Fruit fly (Drosophila melanogaster) whole organism, prepupa: ENCODE data around the gene MRG15.

Experiments
- Blimp-1 ChIP-seq: fragments of 200-800 bp; sonication (Bioruptor generic); optimal IDR thresholded peaks from 3 replicates; lab custom pipeline; 2017; ENCODE audit warnings: missing biosample characterization, missing genetic modification characterization, mild to moderate bottlenecking, moderate library complexity, missing genetic modification reagents
- CG10631 ChIP-seq: fragments of 200-800 bp; sonication (Bioruptor generic); optimal IDR thresholded peaks from 2 replicates; lab custom pipeline; 2016; ENCODE audit warnings: missing biosample characterization, missing genetic modification characterization
- CG11294 ChIP-seq: fragments of 200-800 bp; sonication (Bioruptor generic); IDR thresholded peaks from 2 replicates; pipeline ENCODE4 v1.3.6; 2022; ENCODE audit warnings: missing biosample characterization, missing genetic modification characterization
- CG11902 ChIP-seq: fragments of 200-800 bp; sonication (Bioruptor generic); optimal IDR thresholded peaks from 3 replicates; lab custom pipeline; 2016; ENCODE audit warnings: missing biosample characterization, missing genetic modification characterization
- CG15336 ChIP-seq: fragments of 200-800 bp; sonication (Bioruptor generic); IDR thresholded peaks from 2 replicates; pipeline ENCODE4 v1.3.6; 2022; ENCODE audit warnings: missing biosample characterization, missing genetic modification characterization
- CG1621 ChIP-seq: fragments of 200-800 bp; sonication (Bioruptor generic); optimal IDR thresholded peaks from 3 replicates; lab custom pipeline; 2018; ENCODE audit warnings: missing biosample characterization, mild to moderate bottlenecking, missing genetic modification characterization
- CG3032 ChIP-seq: fragments of 200-800 bp; optimal IDR thresholded peaks from 2 replicates; lab custom pipeline; 2019; ENCODE audit warnings: missing biosample characterization, mild to moderate bottlenecking, missing genetic modification characterization, moderate library complexity
- CG31627 ChIP-seq: fragments of 200-800 bp; sonication (Bioruptor generic); optimal IDR thresholded peaks from 3 replicates; lab custom pipeline; 2016; ENCODE audit warnings: missing biosample characterization, missing genetic modification characterization
- CG32006 ChIP-seq: fragments of 200-800 bp; sonication (Bioruptor generic); optimal IDR thresholded peaks from 3 replicates; lab custom pipeline; 2017; ENCODE audit warnings: missing biosample characterization, mild to moderate bottlenecking, missing genetic modification characterization
- CG34406 ChIP-seq: fragments of 200-800 bp; sonication (Bioruptor generic); optimal IDR thresholded peaks from 3 replicates; lab custom pipeline; 2016; ENCODE audit warnings: missing biosample characterization, missing genetic modification characterization
- CG4318 ChIP-seq: fragments of 200-800 bp; sonication (Bioruptor generic); optimal IDR thresholded peaks from 3 replicates; lab custom pipeline; 2017; ENCODE audit warnings: missing biosample characterization, mild to moderate bottlenecking, missing genetic modification characterization
- CG6163 ChIP-seq: fragments of 200-800 bp; sonication (Bioruptor generic); IDR thresholded peaks from 3 replicates; pipeline ENCODE4 v1.3.6; 2022; ENCODE audit warnings: missing biosample characterization, missing genetic modification characterization
- CG6854 ChIP-seq: fragments of 200-800 bp; sonication (Bioruptor generic); optimal IDR thresholded peaks from 2 replicates; lab custom pipeline; 2017; ENCODE audit warnings: missing biosample characterization, mild to moderate bottlenecking, missing genetic modification characterization
- CG8119 ChIP-seq: fragments of 200-800 bp; sonication (Bioruptor generic); IDR thresholded peaks from 3 replicates; pipeline ENCODE4 v1.3.6; 2022; ENCODE audit warnings: missing biosample characterization, missing genetic modification characterization
- CG8632 ChIP-seq: fragments of 200-800 bp; sonication (Bioruptor generic); optimal IDR thresholded peaks from 3 replicates; lab custom pipeline; 2016; ENCODE audit warnings: missing biosample characterization, missing genetic modification characterization
- CG9139 ChIP-seq: fragments of 200-800 bp; sonication (Bioruptor generic); optimal IDR thresholded peaks from 3 replicates; lab custom pipeline; 2017; ENCODE audit warnings: missing biosample characterization, mild to moderate bottlenecking, missing genetic modification characterization
- Eip78C ChIP-seq: fragments of 200-800 bp; sonication (Bioruptor generic); peaks from one replicate; lab custom pipeline; 2016; ENCODE audit warnings: missing biosample characterization, missing genetic modification characterization
- Eip93F ChIP-seq: fragments of 200-800 bp; sonication (Bioruptor generic); optimal IDR thresholded peaks from 2 replicates; lab custom pipeline; 2016; ENCODE audit warnings: missing biosample characterization, mild to moderate bottlenecking, missing genetic modification characterization
- Ets21C ChIP-seq: fragments of 200-800 bp; sonication (Bioruptor generic); optimal IDR thresholded peaks from 3 replicates; lab custom pipeline; 2016; ENCODE audit warnings: missing biosample characterization, missing genetic modification characterization
- Ets96B ChIP-seq: fragments of 200-800 bp; optimal IDR thresholded peaks from 2 replicates; lab custom pipeline; 2019; ENCODE audit warnings: missing biosample characterization, mild to moderate bottlenecking, missing genetic modification characterization, moderate library complexity
- Gug ChIP-seq: fragments of 200-800 bp; sonication (Bioruptor generic); IDR thresholded peaks from 2 replicates; pipeline ENCODE4 v1.3.6; 2022; ENCODE audit warnings: missing biosample characterization, missing genetic modification characterization
- Hr39 ChIP-seq: fragments of 200-800 bp; sonication (Bioruptor generic); optimal IDR thresholded peaks from 2 replicates; lab custom pipeline; 2016; ENCODE audit warnings: missing biosample characterization, missing genetic modification characterization
- Hr4 ChIP-seq: fragments of 200-800 bp; sonication (Bioruptor generic); optimal IDR thresholded peaks from 3 replicates; lab custom pipeline; 2016; ENCODE audit warnings: missing biosample characterization, missing genetic modification characterization
- OdsH ChIP-seq: fragments of 200-800 bp; sonication (Bioruptor generic); optimal IDR thresholded peaks from 3 replicates; lab custom pipeline; 2016; ENCODE audit warnings: missing biosample characterization, missing genetic modification characterization
- Sox14 ChIP-seq: fragments of 200-800 bp; sonication (Bioruptor generic); optimal IDR thresholded peaks from 3 replicates; lab custom pipeline; 2016; ENCODE audit warnings: missing biosample characterization, missing genetic modification characterization
- dac ChIP-seq: fragments of 200-800 bp; sonication (Bioruptor generic); optimal IDR thresholded peaks from 2 replicates; lab custom pipeline; 2017; ENCODE audit warnings: missing biosample characterization, mild to moderate bottlenecking, missing genetic modification characterization
- dsx ChIP-seq: fragments of 200-800 bp; optimal IDR thresholded peaks from 3 replicates; lab custom pipeline; 2019; ENCODE audit warnings: missing biosample characterization, mild to moderate bottlenecking, missing genetic modification characterization, moderate library complexity; ENCODE audit not compliant: poor library complexity, severe bottlenecking
- esn ChIP-seq: fragments of 200-800 bp; sonication (Bioruptor generic); optimal IDR thresholded peaks from 2 replicates; lab custom pipeline; 2016; ENCODE audit warnings: missing biosample characterization, mild to moderate bottlenecking, missing genetic modification characterization, moderate library complexity
- fd59A ChIP-seq: fragments of 200-800 bp; sonication (Bioruptor generic); optimal IDR thresholded peaks from 2 replicates; lab custom pipeline; 2017; ENCODE audit warnings: missing biosample characterization, mild to moderate bottlenecking, missing genetic modification characterization, missing genetic modification reagents
- fd85E ChIP-seq: fragments of 200-800 bp; sonication (Bioruptor generic); optimal IDR thresholded peaks from 3 replicates; lab custom pipeline; 2016; ENCODE audit warnings: missing biosample characterization, missing genetic modification characterization
- lz ChIP-seq: fragments of 200-800 bp; sonication (Bioruptor generic); optimal IDR thresholded peaks from 3 replicates; lab custom pipeline; 2016; ENCODE audit warnings: missing biosample characterization, missing genetic modification characterization
- net ChIP-seq: fragments of 200-800 bp; sonication (Bioruptor generic); optimal IDR thresholded peaks from 3 replicates; lab custom pipeline; 2016; ENCODE audit warnings: missing biosample characterization, missing genetic modification characterization
- spab ChIP-seq: fragments of 200-800 bp; sonication (Bioruptor generic); optimal IDR thresholded peaks from 2 replicates; lab custom pipeline; 2017; ENCODE audit warnings: missing biosample characterization, mild to moderate bottlenecking, missing genetic modification characterization, missing genetic modification reagents
- ss ChIP-seq, 2 experiments: fragments of 200-800 bp; sonication (Bioruptor generic); optimal IDR thresholded peaks; 2 replicates in 1 of 2; 3 replicates in 1 of 2; lab custom pipeline; 2017 to 2018; ENCODE audit warnings: mild to moderate bottlenecking in 2 of 2, missing biosample characterization in 2 of 2, missing genetic modification characterization in 2 of 2, moderate library complexity in 1 of 2
- svp ChIP-seq: fragments of 200-800 bp; sonication (Bioruptor generic); peaks from one replicate; lab custom pipeline; 2016; ENCODE audit warnings: missing biosample characterization, missing genetic modification characterization
- vri ChIP-seq: fragments of 200-800 bp; sonication (Bioruptor generic); optimal IDR thresholded peaks from 3 replicates; lab custom pipeline; 2016; ENCODE audit warnings: missing biosample characterization, mild to moderate bottlenecking, missing genetic modification characterization

Gene MRG15

DNA sequence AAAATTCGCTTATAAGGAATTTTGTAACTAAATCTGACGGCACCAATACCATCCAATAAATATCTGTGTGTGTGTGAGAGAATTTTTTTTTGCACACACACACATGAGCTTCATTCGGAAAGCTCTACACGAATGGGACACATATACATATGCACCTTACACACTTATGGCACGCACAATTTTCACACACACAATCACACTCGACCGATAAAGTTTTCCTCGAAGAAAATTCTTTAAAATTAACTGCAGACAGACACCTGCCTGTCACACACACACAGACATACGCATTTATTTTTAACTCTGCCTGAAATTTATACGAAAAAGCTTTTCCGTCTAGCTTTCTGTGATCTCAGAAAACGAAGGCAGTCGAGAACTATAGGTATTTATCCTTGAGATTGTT is 32.8 kb upstream of the MRG15 start:
- TF ChIP-seq spab (GFP tag; lab: Kevin White, UChicago) = no peak
- no peak for TF ChIP-seq CG4318 (GFP tag; lab: Kevin White, UChicago)
- TF ChIP-seq net (GFP tag; lab: Kevin White, UChicago) = no peak
- TF ChIP-seq CG10631 (GFP tag; lab: Kevin White, UChicago) = no peak
- no peak for TF ChIP-seq ss (GFP tag; optimal IDR thresholded peaks at IDR 0.05; lab: Kevin White, UChicago)
- TF ChIP-seq CG15336 (GFP tag; lab: Robert Waterston, UW) = no peak
- no peak for TF ChIP-seq dac
- no peak for TF ChIP-seq fd59A (GFP tag; lab: Kevin White, UChicago)
- no peak for TF ChIP-seq CG6163
- TF ChIP-seq Ets21C (GFP tag; lab: Kevin White, UChicago) = no peak
- TF ChIP-seq CG9139 (GFP tag; lab: Kevin White, UChicago) = no peak
- no peak for TF ChIP-seq CG34406
- TF ChIP-seq CG3032 (tag; lab: Kevin White, UChicago) = no peak
- TF ChIP-seq Gug (GFP tag; lab: Robert Waterston, UW) = no peak
- no peak for TF ChIP-seq Eip93F (GFP tag; lab: Kevin White, UChicago)
- TF ChIP-seq lz (GFP tag; lab: Kevin White, UChicago) = no peak
- no peak for TF ChIP-seq esn (GFP tag; lab: Kevin White, UChicago)

DNA sequence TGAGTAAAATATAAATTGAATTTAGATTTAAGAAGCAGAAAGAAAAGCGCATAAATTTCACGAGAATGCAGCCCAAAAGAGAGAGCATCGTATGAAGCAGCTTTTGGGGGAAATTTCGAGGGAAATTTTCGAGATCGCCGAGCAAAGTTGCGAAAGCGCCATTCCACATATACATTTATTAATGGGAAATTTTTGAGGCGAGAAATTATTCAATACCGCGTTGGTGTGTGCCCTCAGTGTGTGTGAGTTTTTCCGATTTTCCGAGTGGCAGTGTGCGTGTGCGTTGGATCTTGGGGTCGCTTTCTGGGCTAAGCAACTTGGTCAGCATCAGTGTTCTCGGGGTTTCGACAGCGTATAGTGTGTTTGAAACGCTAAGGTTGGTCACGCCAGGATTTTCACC is 32.0 kb upstream of the MRG15 start, which contains the start of gene Tm2:
Gene Tm2 (plus strand): TSS at position 270 of the 400 bp plus-strand sequence.
- no peak for TF ChIP-seq CG9139 (GFP tag; lab: Kevin White, UChicago)
- no peak for TF ChIP-seq spab (GFP tag; lab: Kevin White, UChicago)
- TF ChIP-seq lz (GFP tag; lab: Kevin White, UChicago) = no peak
- no peak for TF ChIP-seq CG11902 (GFP tag; lab: Kevin White, UChicago)
- TF ChIP-seq CG34406 = no peak
- no peak for TF ChIP-seq CG11294
- no peak for TF ChIP-seq Sox14 (GFP tag; lab: Kevin White, UChicago)
- TF ChIP-seq esn (GFP tag; lab: Kevin White, UChicago) = no peak
- TF ChIP-seq Hr39 (GFP tag; lab: Kevin White, UChicago) = no peak
- no peak for TF ChIP-seq Eip93F (GFP tag; lab: Kevin White, UChicago)
- no peak for TF ChIP-seq CG8119 (GFP tag; lab: Robert Waterston, UW)
- TF ChIP-seq CG32006 (GFP tag; lab: Kevin White, UChicago) = no peak
- TF ChIP-seq Blimp-1 (GFP tag; lab: Kevin White, UChicago) = no peak
- TF ChIP-seq svp (GFP tag; lab: Kevin White, UChicago) = no peak
- TF ChIP-seq net (GFP tag; lab: Kevin White, UChicago) = no peak
- no peak for TF ChIP-seq fd85E (GFP tag; lab: Kevin White, UChicago)
- no peak for TF ChIP-seq Hr4 (GFP tag; lab: Kevin White, UChicago)

DNA sequence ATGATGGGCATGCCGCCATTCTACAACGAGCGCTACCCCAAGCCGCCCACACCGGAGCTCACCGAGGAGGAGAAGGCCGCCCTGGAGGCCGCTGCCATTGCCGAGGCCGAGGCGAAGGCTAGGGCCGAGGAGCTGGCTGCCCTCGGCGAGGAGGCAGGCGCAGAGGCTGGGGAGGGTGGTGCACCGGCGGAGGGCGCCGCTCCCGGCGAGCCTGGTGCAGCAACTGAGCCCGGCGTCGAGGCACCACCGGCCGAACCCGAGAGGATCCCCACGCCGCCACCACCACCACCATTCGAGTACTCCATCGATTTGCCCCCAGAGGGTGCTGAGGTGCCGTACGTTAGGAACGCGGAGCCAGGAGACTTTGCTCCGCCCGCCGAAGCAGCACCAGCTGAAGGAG is 27.3 kb upstream of the MRG15 start:
- TF ChIP-seq CG31627 (GFP tag; lab: Kevin White, UChicago) (no peak), CG8119 (GFP tag; lab: Robert Waterston, UW) (no peak), dsx (no peak), Hr4 (GFP tag; lab: Kevin White, UChicago) (no peak), esn (GFP tag; lab: Kevin White, UChicago) (no peak), CG6854 (GFP tag; lab: Kevin White, UChicago) (no peak), CG32006 (GFP tag; lab: Kevin White, UChicago) (no peak), CG3032 (tag; lab: Kevin White, UChicago) (no peak), CG1621 (no peak), Eip78C (GFP tag; lab: Kevin White, UChicago) (no peak), OdsH (GFP tag; lab: Kevin White, UChicago) (no peak), dac (no peak), CG8632 (GFP tag; lab: Kevin White, UChicago) (no peak)

DNA sequence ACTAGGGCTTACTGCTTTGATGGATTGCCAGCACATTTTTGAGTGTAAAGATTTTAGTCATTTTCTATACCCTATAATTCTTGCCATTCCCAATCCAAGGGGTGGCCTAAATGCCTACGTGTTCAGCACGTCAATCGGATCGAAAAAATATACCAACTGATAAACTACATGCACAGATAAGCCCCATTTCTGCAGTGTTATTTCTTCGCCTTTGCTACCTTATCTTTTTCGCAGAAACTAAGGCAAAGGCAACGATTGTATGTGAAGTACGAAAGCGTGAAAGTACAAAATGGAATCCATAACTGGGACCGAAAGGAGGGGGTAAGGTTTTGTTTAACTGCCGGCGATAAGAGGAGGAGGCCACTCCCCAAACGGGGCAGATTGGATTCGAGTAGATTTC is 20.0 kb upstream of the MRG15 start:
- TF ChIP-seq vri (GFP tag; lab: Kevin White, UChicago) (peak; percentile 83), Ets96B (no peak)
